Worm (Caenorhabditis elegans) whole organism, young adult: Measurements from ENCODE around the gene cogc-4.

Experiments
- Y79H2A.3 ChIP-seq: fragments of 200-800 bp; sonication (Bioruptor generic); conservative IDR thresholded peaks from 2 replicates; pipeline ENCODE4 v1.3.6; 2022; ENCODE audit warnings: missing genetic modification reagents, missing genetic modification characterization, missing compliant biosample characterization
- chd-7 ChIP-seq: sonication (generic microtip); optimal IDR thresholded peaks from 2 replicates; lab custom pipeline; 2016; ENCODE audit warnings: mild to moderate bottlenecking, missing genetic modification characterization, moderate library complexity, missing compliant biosample characterization
- ets-4 ChIP-seq: fragments of 200-800 bp; sonication (Bioruptor generic); optimal IDR thresholded peaks from 2 replicates; lab custom pipeline; 2018; ENCODE audit warnings: mild to moderate bottlenecking, missing genetic modification characterization, missing compliant biosample characterization
- hmg-20 ChIP-seq: fragments of 200-800 bp; sonication (Bioruptor generic); IDR thresholded peaks from 2 replicates; pipeline ENCODE4 v1.3.6; 2022; ENCODE audit warnings: missing genetic modification reagents, missing genetic modification characterization, missing compliant biosample characterization
- lsl-1 ChIP-seq: fragments of 200-800 bp; sonication (Bioruptor generic); optimal IDR thresholded peaks from 2 replicates; lab custom pipeline; 2018; ENCODE audit warnings: mild to moderate bottlenecking, missing genetic modification characterization, moderate library complexity, missing compliant biosample characterization
- nfyb-1 ChIP-seq: fragments of 200-800 bp; sonication (Bioruptor generic); IDR thresholded peaks from 2 replicates; pipeline ENCODE4 v1.3.6; 2022; ENCODE audit warnings: missing genetic modification reagents, missing genetic modification characterization, missing compliant biosample characterization
- tlf-1 ChIP-seq: fragments of 200-800 bp; sonication (Bioruptor generic); optimal IDR thresholded peaks from 2 replicates; lab custom pipeline; 2018; ENCODE audit warnings: mild to moderate bottlenecking, missing genetic modification characterization, missing compliant biosample characterization
- unc-62 ChIP-seq: fragments of 150-350 bp; optimal IDR thresholded peaks from 2 replicates; lab custom pipeline; 2014; ENCODE audit warnings: missing biosample characterization, missing genetic modification reagents, missing genetic modification characterization

DNA sequence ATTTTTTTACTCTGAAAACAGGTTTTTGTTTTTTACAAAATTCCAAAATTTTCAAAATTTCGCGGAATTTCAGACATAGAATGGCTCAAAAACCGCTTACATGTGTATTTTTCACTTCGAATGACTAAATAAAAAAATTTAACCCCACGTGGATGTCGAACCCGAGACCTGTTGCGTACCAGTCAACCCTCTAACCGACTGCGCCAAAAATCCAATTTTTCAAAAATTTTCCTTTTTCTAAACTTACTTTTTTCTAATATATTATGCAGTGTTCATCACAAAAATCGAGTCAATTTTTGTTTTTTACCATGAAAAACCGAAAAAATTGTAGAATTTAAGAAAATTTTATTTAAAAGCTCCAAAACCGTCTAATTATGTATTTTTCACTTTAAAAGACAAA lies 37.3 kb upstream of the cogc-4 start:
- TF ChIP-seq nfyb-1 (no peak), hmg-20 (GFP tag; lab: Robert Waterston, UW) (no peak), lsl-1 (GFP tag; lab: Kevin White, UChicago) (no peak), ets-4 (GFP tag; lab: Kevin White, UChicago) (no peak), Y79H2A.3 (GFP tag; lab: Robert Waterston, UW) (no peak), tlf-1 (GFP tag; lab: Kevin White, UChicago) (no peak), unc-62 (no peak), chd-7 (tag; lab: Kevin White, UChicago) (no peak)
